Fruit fly (Drosophila melanogaster) whole organism, larva: ENCODE data around the gene CG3919.

ENCODE experiments used
- noc ChIP-seq: fragments of 200-800 bp; sonication (Bioruptor generic); optimal IDR thresholded peaks from 3 replicates; lab custom pipeline; 2019; ENCODE audit warnings: missing biosample characterization, mild to moderate bottlenecking, missing genetic modification characterization, moderate library complexity

The CG3919 gene

dm6 chr3L:14410146-14410676 is at the start of gene CG3919:
CG3919 (plus strand) TSS chr3L:14410626.
- TF ChIP-seq noc (tag; lab: Kevin White, UChicago) = peak; percentile 30

dm6 chr3L:14362028-14362427 is 48.4 kb upstream of the CG3919 start:
- no peak for TF ChIP-seq noc (tag; lab: Kevin White, UChicago)

- TF ChIP-seq noc (tag; lab: Kevin White, UChicago) = no peak
These were observed 47.8 kb upstream of the CG3919 start for dm6 chr3L:14362660-14363059.

- no peak for TF ChIP-seq noc (tag; lab: Kevin White, UChicago)
These were observed 47.2 kb upstream of the CG3919 start for dm6 chr3L:14363103-14363751.

dm6 chr3L:14364701-14365100 is 45.7 kb upstream of the CG3919 start:
- TF ChIP-seq noc (tag; lab: Kevin White, UChicago) = no peak

- TF ChIP-seq noc (tag; lab: Kevin White, UChicago) = no peak
These were observed 45.0 kb upstream of the CG3919 start for dm6 chr3L:14365440-14365839.

dm6 chr3L:14366124-14366523 is 44.3 kb upstream of the CG3919 start:
- TF ChIP-seq noc (tag; lab: Kevin White, UChicago) = no peak

- no peak for TF ChIP-seq noc (tag; lab: Kevin White, UChicago)
These were observed 40.8 kb upstream of the CG3919 start, which contains the start of gene CG13481 for dm6 chr3L:14369607-14370006. CG13481 (minus strand) TSS chr3L:14369707.

dm6 chr3L:14374499-14374898 is 35.9 kb upstream of the CG3919 start:
- no peak for TF ChIP-seq noc (tag; lab: Kevin White, UChicago)

dm6 chr3L:14375863-14376262 is 34.6 kb upstream of the CG3919 start:
- no peak for TF ChIP-seq noc (tag; lab: Kevin White, UChicago)

dm6 chr3L:14381523-14381922 is 28.9 kb upstream of the CG3919 start, which contains the start of gene CG43120:
CG43120 (plus strand) TSS chr3L:14381913.
- peak; percentile 40 for TF ChIP-seq noc (tag; lab: Kevin White, UChicago)

dm6 chr3L:14389242-14389641 is 21.2 kb upstream of the CG3919 start:
- no peak for TF ChIP-seq noc (tag; lab: Kevin White, UChicago)

- no peak for TF ChIP-seq noc (tag; lab: Kevin White, UChicago)
These were observed 13.3 kb upstream of the CG3919 start for dm6 chr3L:14397020-14397602.

- TF ChIP-seq noc (tag; lab: Kevin White, UChicago) = no peak
These were observed 10.6 kb upstream of the CG3919 start for dm6 chr3L:14399873-14400272.

dm6 chr3L:14402632-14403031 is 7.8 kb upstream of the CG3919 start, which contains the start of gene CG3868:
CG3868 (minus strand) TSS chr3L:14402725.
- peak; percentile 16 for TF ChIP-seq noc (tag; lab: Kevin White, UChicago)

dm6 chr3L:14406613-14407012 is 3.8 kb upstream of the CG3919 start:
- TF ChIP-seq noc (tag; lab: Kevin White, UChicago) = no peak

dm6 chr3L:14408734-14409133 is 1.7 kb upstream of the CG3919 start:
- no peak for TF ChIP-seq noc (tag; lab: Kevin White, UChicago)
